Worm (Caenorhabditis elegans) whole organism, L1 larva: ENCODE results near the gene E01G4.5.

ENCODE experiments used
- C16A3.4 ChIP-seq: fragments of 150-350 bp; optimal IDR thresholded peaks from 2 replicates; lab custom pipeline; 2014; ENCODE audit warnings: missing biosample characterization, missing genetic modification characterization
- C34B4.2 ChIP-seq: sonication (generic microtip); optimal IDR thresholded peaks from 2 replicates; lab custom pipeline; 2017; ENCODE audit warnings: mild to moderate bottlenecking, missing genetic modification characterization, missing compliant biosample characterization
- F16B12.6 ChIP-seq: fragments of 150-350 bp; optimal IDR thresholded peaks from 2 replicates; lab custom pipeline; 2014; ENCODE audit warnings: missing biosample characterization, missing genetic modification characterization
- aha-1 ChIP-seq: fragments of 150-350 bp; optimal IDR thresholded peaks from 2 replicates; lab custom pipeline; 2014; ENCODE audit warnings: missing biosample characterization, missing genetic modification characterization
- alr-1 ChIP-seq: fragments of 200-800 bp; sonication (Bioruptor generic); optimal IDR thresholded peaks from 2 replicates; lab custom pipeline; 2018; ENCODE audit warnings: borderline replicate concordance, mild to moderate bottlenecking, missing genetic modification characterization, missing compliant biosample characterization
- ama-1 ChIP-seq: fragments of 150-350 bp; optimal IDR thresholded peaks from 2 replicates; lab custom pipeline; 2014
- ceh-8 ChIP-seq: fragments of 200-800 bp; sonication (Bioruptor generic); optimal IDR thresholded peaks from 2 replicates; lab custom pipeline; 2018; ENCODE audit warnings: mild to moderate bottlenecking, missing genetic modification characterization, moderate library complexity, missing compliant biosample characterization
- ceh-88 ChIP-seq: fragments of 200-800 bp; sonication (Bioruptor generic); IDR thresholded peaks from 2 replicates; pipeline ENCODE4 v1.3.6; 2022; ENCODE audit warnings: missing genetic modification characterization, missing compliant biosample characterization
- ceh-90 ChIP-seq: sonication (generic microtip); optimal IDR thresholded peaks from 2 replicates; lab custom pipeline; 2016; ENCODE audit warnings: missing genetic modification characterization, missing compliant biosample characterization
- ces-1 ChIP-seq: fragments of 150-350 bp; optimal IDR thresholded peaks from 2 replicates; lab custom pipeline; 2014; ENCODE audit warnings: missing biosample characterization, missing genetic modification reagents, missing genetic modification characterization
- efl-3 ChIP-seq: fragments of 200-800 bp; sonication (Bioruptor generic); optimal IDR thresholded peaks from 2 replicates; lab custom pipeline; 2018; ENCODE audit warnings: mild to moderate bottlenecking, missing genetic modification characterization, missing compliant biosample characterization
- egl-27 ChIP-seq, 2 experiments: fragments of 150-350 bp in 1 of 2; sonication (generic microtip); optimal IDR thresholded peaks; 3 replicates each; lab custom pipeline; 2017 to 2018; ENCODE audit warnings: missing biosample characterization in 2 of 2, missing genetic modification characterization in 2 of 2, missing genetic modification reagents in 2 of 2
- elt-2 ChIP-seq: sonication (generic microtip); optimal IDR thresholded peaks from 2 replicates; lab custom pipeline; 2016; ENCODE audit warnings: missing genetic modification characterization, mild to moderate bottlenecking, inconsistent platforms, missing compliant biosample characterization, missing genetic modification reagents
- elt-3 ChIP-seq, 6 experiments: fragments of 150-350 bp in 1 of 6; sonication (generic microtip); optimal IDR thresholded peaks; 2 replicates each; lab custom pipeline; 2017 to 2018; ENCODE audit warnings: missing biosample characterization in 6 of 6, missing genetic modification characterization in 6 of 6, inconsistent platforms in 1 of 6
- fkh-10 ChIP-seq: sonication (generic microtip); optimal IDR thresholded peaks from 2 replicates; lab custom pipeline; 2017; ENCODE audit warnings: missing biosample characterization, missing genetic modification reagents, missing genetic modification characterization
- fkh-4 ChIP-seq: sonication (generic microtip); optimal IDR thresholded peaks from 2 replicates; lab custom pipeline; 2016; ENCODE audit warnings: missing compliant biosample characterization, missing genetic modification characterization, borderline replicate concordance
- fkh-8 ChIP-seq: sonication (generic microtip); optimal IDR thresholded peaks from 2 replicates; lab custom pipeline; 2016; ENCODE audit warnings: mild to moderate bottlenecking, missing genetic modification characterization, missing compliant biosample characterization
- fos-1 ChIP-seq: fragments of 150-350 bp; optimal IDR thresholded peaks from 2 replicates; lab custom pipeline; 2014; ENCODE audit warnings: missing biosample characterization, missing genetic modification characterization
- grh-1 ChIP-seq: fragments of 200-800 bp; sonication (Bioruptor generic); IDR thresholded peaks from 2 replicates; pipeline ENCODE4 v1.3.6; 2022; ENCODE audit warnings: missing genetic modification reagents, missing genetic modification characterization, missing compliant biosample characterization
- hpl-2 ChIP-seq: fragments of 150-350 bp; optimal IDR thresholded peaks from 2 replicates; lab custom pipeline; 2014; ENCODE audit warnings: missing biosample characterization, missing genetic modification reagents, missing genetic modification characterization
- jun-1 ChIP-seq: fragments of 150-350 bp; optimal IDR thresholded peaks from 2 replicates; lab custom pipeline; 2014; ENCODE audit warnings: missing biosample characterization, missing genetic modification reagents, missing genetic modification characterization
- lin-13 ChIP-seq: fragments of 150-350 bp; optimal IDR thresholded peaks from 2 replicates; lab custom pipeline; 2014; ENCODE audit warnings: missing biosample characterization, missing genetic modification reagents, missing genetic modification characterization
- lin-14 ChIP-seq: fragments of 200-800 bp; sonication (Bioruptor generic); optimal IDR thresholded peaks from 2 replicates; lab custom pipeline; 2018; ENCODE audit warnings: mild to moderate bottlenecking, missing genetic modification characterization, moderate library complexity, missing compliant biosample characterization
- lin-15B ChIP-seq: fragments of 150-350 bp; sonication (generic microtip); optimal IDR thresholded peaks from 3 replicates; lab custom pipeline; 2014; ENCODE audit warnings: missing biosample characterization, missing genetic modification characterization
- mab-9 ChIP-seq: fragments of 200-800 bp; sonication (Bioruptor generic); IDR thresholded peaks from 2 replicates; pipeline ENCODE4 v1.3.6; 2022; ENCODE audit warnings: missing genetic modification reagents, missing genetic modification characterization, missing compliant biosample characterization
- mep-1 ChIP-seq: fragments of 150-350 bp; optimal IDR thresholded peaks from 2 replicates; lab custom pipeline; 2014; ENCODE audit warnings: missing biosample characterization, missing genetic modification characterization
- nhr-19 ChIP-seq: fragments of 200-800 bp; sonication (Bioruptor generic); conservative IDR thresholded peaks from 2 replicates; pipeline ENCODE4 v1.3.6; 2022; ENCODE audit warnings: missing genetic modification characterization, missing compliant biosample characterization
- nhr-20 ChIP-seq: sonication (generic microtip); optimal IDR thresholded peaks from 2 replicates; lab custom pipeline; 2016; ENCODE audit warnings: mild to moderate bottlenecking, missing genetic modification characterization, missing compliant biosample characterization
- nhr-237 ChIP-seq: fragments of 150-350 bp; optimal IDR thresholded peaks from 2 replicates; lab custom pipeline; 2014; ENCODE audit warnings: missing biosample characterization, missing genetic modification characterization
- nhr-28 ChIP-seq: fragments of 150-350 bp; optimal IDR thresholded peaks from 2 replicates; lab custom pipeline; 2014; ENCODE audit warnings: missing biosample characterization, missing genetic modification characterization
- nhr-47 ChIP-seq: sonication (generic microtip); optimal IDR thresholded peaks from 2 replicates; lab custom pipeline; 2016; ENCODE audit warnings: mild to moderate bottlenecking, missing genetic modification characterization, moderate library complexity, missing compliant biosample characterization
- nhr-71 ChIP-seq: sonication (generic microtip); optimal IDR thresholded peaks from 2 replicates; lab custom pipeline; 2016; ENCODE audit warnings: mild to moderate bottlenecking, missing genetic modification characterization, moderate library complexity, missing compliant biosample characterization
- nhr-76 ChIP-seq: sonication (generic microtip); optimal IDR thresholded peaks from 2 replicates; lab custom pipeline; 2017; ENCODE audit warnings: missing biosample characterization, missing genetic modification characterization
- nhr-85 ChIP-seq: sonication (generic microtip); peaks from one replicate; lab custom pipeline; 2016; ENCODE audit warnings: missing genetic modification characterization, inconsistent platforms, missing compliant biosample characterization
- nhr-90 ChIP-seq: sonication (generic microtip); optimal IDR thresholded peaks from 2 replicates; lab custom pipeline; 2016; ENCODE audit warnings: mild to moderate bottlenecking, missing genetic modification characterization, missing compliant biosample characterization; ENCODE audit not compliant: poor library complexity
- pag-3 ChIP-seq: sonication (generic microtip); optimal IDR thresholded peaks from 2 replicates; lab custom pipeline; 2017; ENCODE audit warnings: missing genetic modification characterization, mild to moderate bottlenecking, missing compliant biosample characterization, antibody characterized with exemption, borderline replicate concordance; ENCODE audit not compliant: insufficient read depth
- pax-3 ChIP-seq: fragments of 200-800 bp; sonication (Bioruptor generic); optimal IDR thresholded peaks from 2 replicates; lab custom pipeline; 2018; ENCODE audit warnings: mild to moderate bottlenecking, missing genetic modification characterization, moderate library complexity, missing compliant biosample characterization
- pqm-1 ChIP-seq: sonication (generic microtip); optimal IDR thresholded peaks from 3 replicates; lab custom pipeline; 2017; ENCODE audit warnings: missing biosample characterization, missing genetic modification characterization
- rnt-1 ChIP-seq: sonication (generic microtip); optimal IDR thresholded peaks from 2 replicates; lab custom pipeline; 2016; ENCODE audit warnings: mild to moderate bottlenecking, missing genetic modification characterization, moderate library complexity, missing compliant biosample characterization
- snu-23 ChIP-seq: sonication (generic microtip); optimal IDR thresholded peaks from 2 replicates; lab custom pipeline; 2016; ENCODE audit warnings: missing genetic modification characterization, missing compliant biosample characterization
- sox-4 ChIP-seq: sonication (generic microtip); optimal IDR thresholded peaks from 2 replicates; lab custom pipeline; 2016; ENCODE audit warnings: missing genetic modification characterization, missing compliant biosample characterization
- swsn-7 ChIP-seq: sonication (generic microtip); optimal IDR thresholded peaks from 2 replicates; lab custom pipeline; 2016; ENCODE audit warnings: missing genetic modification characterization, missing compliant biosample characterization
- tlp-1 ChIP-seq: fragments of 150-350 bp; optimal IDR thresholded peaks from 2 replicates; lab custom pipeline; 2014; ENCODE audit warnings: missing biosample characterization, missing genetic modification characterization
- unc-62 ChIP-seq: fragments of 150-350 bp; optimal IDR thresholded peaks from 2 replicates; lab custom pipeline; 2014; ENCODE audit warnings: missing biosample characterization, missing genetic modification reagents, missing genetic modification characterization
- unc-86 ChIP-seq: sonication (generic microtip); optimal IDR thresholded peaks from 2 replicates; lab custom pipeline; 2016; ENCODE audit warnings: missing genetic modification characterization, missing compliant biosample characterization
- unc-98 ChIP-seq: fragments of 200-800 bp; sonication (Bioruptor generic); IDR thresholded peaks from 2 replicates; pipeline ENCODE4 v1.3.6; 2022; ENCODE audit warnings: missing genetic modification characterization, missing compliant biosample characterization
- zip-4 ChIP-seq: fragments of 200-800 bp; sonication (Bioruptor generic); optimal IDR thresholded peaks from 2 replicates; lab custom pipeline; 2018; ENCODE audit warnings: mild to moderate bottlenecking, missing genetic modification characterization, moderate library complexity, missing compliant biosample characterization
- ztf-11 ChIP-seq, 2 experiments: sonication (generic microtip); optimal IDR thresholded peaks; 2 replicates each; lab custom pipeline; 2016 to 2017; ENCODE audit warnings: missing genetic modification characterization in 2 of 2, missing biosample characterization in 1 of 2, missing compliant biosample characterization in 1 of 2

E01G4.5 gene

DNA sequence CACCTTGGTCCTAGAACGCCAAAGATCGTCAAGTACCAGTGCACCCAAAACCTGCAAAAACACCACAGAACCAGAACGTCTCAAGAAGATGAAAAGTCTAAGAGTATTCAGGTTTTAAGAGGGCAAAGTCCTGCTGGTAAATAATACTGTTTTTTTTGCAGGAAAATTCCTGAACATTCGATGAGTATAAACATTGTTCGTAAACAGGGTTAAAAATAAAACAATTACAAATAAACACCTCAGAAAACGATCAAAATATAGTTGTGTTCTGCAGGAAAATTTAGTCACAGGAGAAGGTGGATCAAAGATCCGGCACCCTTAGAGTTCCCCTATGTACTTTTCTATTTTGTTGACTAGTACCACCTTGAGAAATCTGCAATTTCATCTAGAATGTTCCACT is 1.5 kb upstream of the E01G4.5 start:
- no peak for TF ChIP-seq nhr-28 (tag; lab: Kevin White, UChicago)
- no peak for TF ChIP-seq efl-3 (GFP tag; lab: Kevin White, UChicago)
- peak in 1 of 6 experiments; percentile 8 for TF ChIP-seq elt-3 (tag; optimal IDR thresholded peaks at IDR 0.05; lab: Kevin White, UChicago)
- no peak for TF ChIP-seq C16A3.4 (tag; lab: Kevin White, UChicago)
- TF ChIP-seq ces-1 (GFP tag; lab: Kevin White, UChicago): no peak
- TF ChIP-seq pax-3 (tag; lab: Kevin White, UChicago): no peak

DNA sequence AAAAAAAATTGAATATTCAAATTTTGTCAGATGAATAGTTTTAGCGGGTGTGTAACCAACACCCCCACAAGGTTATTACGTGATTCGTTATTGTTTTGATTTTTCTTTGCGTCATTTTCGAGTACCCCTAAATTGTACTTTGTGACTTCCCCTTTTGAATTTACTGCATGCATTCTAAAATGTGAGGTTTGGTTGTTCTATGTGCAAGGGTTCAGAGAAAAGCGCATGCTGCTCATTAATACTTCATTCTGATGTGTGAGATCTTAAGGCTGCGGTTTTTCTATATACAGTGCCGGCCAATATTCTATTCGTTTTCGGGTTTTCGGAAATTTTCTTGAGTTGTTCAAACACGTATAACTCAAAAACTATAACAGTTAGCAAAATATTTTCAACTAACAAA is 3.2 kb downstream of the E01G4.5 start:
- peak; percentile 50 for TF ChIP-seq fkh-8 (tag; lab: Kevin White, UChicago)
- peak; percentile 67 for TF ChIP-seq nhr-19 (GFP tag; lab: Robert Waterston, UW)
- peak; percentile 52 for TF ChIP-seq nhr-71 (tag; lab: Kevin White, UChicago)

DNA sequence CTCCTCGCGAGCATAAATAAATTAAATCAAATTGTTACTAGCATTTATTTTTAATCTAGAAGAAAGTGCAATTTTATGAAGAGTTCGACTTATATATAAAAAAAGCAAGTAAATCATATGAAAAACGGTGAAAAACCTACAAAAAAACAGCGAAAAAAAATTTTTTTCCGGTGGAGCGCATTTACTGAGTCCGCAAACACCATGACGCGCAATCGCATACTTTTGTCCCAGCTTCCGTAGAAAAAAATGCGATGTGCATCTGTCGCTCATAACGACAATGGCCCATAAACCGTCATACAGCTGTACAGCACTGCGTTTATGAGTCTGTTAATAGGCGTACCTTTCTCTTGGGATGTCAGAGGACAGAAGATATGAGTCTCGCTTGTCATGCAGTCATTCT is 5.0 kb downstream of the E01G4.5 start:
- no peak for TF ChIP-seq pqm-1 (tag; lab: Kevin White, UChicago)
- no peak for TF ChIP-seq unc-98 (GFP tag; lab: Robert Waterston, UW)
- peak; percentile 33 for TF ChIP-seq unc-86
- TF ChIP-seq fkh-8 (tag; lab: Kevin White, UChicago): peak; percentile 25
- peak; percentile 58 for TF ChIP-seq swsn-7 (tag; lab: Kevin White, UChicago)
- TF ChIP-seq lin-14: peak; percentile 50
- TF ChIP-seq zip-4 (GFP tag; lab: Kevin White, UChicago): no peak
- peak; percentile 53 for TF ChIP-seq nhr-20 (tag; lab: Kevin White, UChicago)
- TF ChIP-seq nhr-76: no peak
- peak; percentile 77 for TF ChIP-seq snu-23
- peak; percentile 5 for TF ChIP-seq fkh-10 (GFP tag; lab: Kevin White, UChicago)
- no peak for TF ChIP-seq pax-3 (tag; lab: Kevin White, UChicago)
- no peak for TF ChIP-seq ceh-8
- TF ChIP-seq aha-1 (tag; lab: Kevin White, UChicago): no peak
- peak; percentile 4 for TF ChIP-seq ama-1 (lab: Kevin White, UChicago)
- peak; percentile 69 for TF ChIP-seq lin-15B (tag; lab: Kevin White, UChicago)
- peak; percentile 76 for TF ChIP-seq nhr-47 (tag; lab: Kevin White, UChicago)
- peak in 1 of 2 experiments; percentile 75 for TF ChIP-seq ztf-11 (tag; optimal IDR thresholded peaks at IDR 0.05; lab: Kevin White, UChicago)
- peak; percentile 36 for TF ChIP-seq lin-13 (GFP tag; lab: Kevin White, UChicago)
- no peak for TF ChIP-seq tlp-1 (tag; lab: Kevin White, UChicago)
- TF ChIP-seq jun-1: no peak
- no peak for TF ChIP-seq ceh-88 (GFP tag; lab: Robert Waterston, UW)
- no peak for TF ChIP-seq sox-4
- TF ChIP-seq C16A3.4 (tag; lab: Kevin White, UChicago): peak; percentile 40
- TF ChIP-seq grh-1 (GFP tag; lab: Robert Waterston, UW): 0 out of 2 replicates have a peak, but pooled peaks have one; percentile 26
- peak; percentile 88 for TF ChIP-seq mep-1 (tag; lab: Kevin White, UChicago)
- peak; percentile 85 for TF ChIP-seq nhr-85
- no peak for TF ChIP-seq nhr-237 (tag; lab: Kevin White, UChicago)
- no peak for TF ChIP-seq egl-27 (tag; optimal IDR thresholded peaks at IDR 0.05; lab: Kevin White, UChicago)
- TF ChIP-seq fos-1 (tag; lab: Kevin White, UChicago): no peak
- TF ChIP-seq nhr-71 (tag; lab: Kevin White, UChicago): peak; percentile 75
- TF ChIP-seq ceh-90: no peak
- TF ChIP-seq elt-2 (tag; lab: Kevin White, UChicago): no peak
- no peak for TF ChIP-seq pag-3
- TF ChIP-seq unc-62 (GFP tag; lab: Kevin White, UChicago): no peak
- peak; percentile 94 for TF ChIP-seq F16B12.6 (tag; lab: Kevin White, UChicago)
- no peak for TF ChIP-seq efl-3 (GFP tag; lab: Kevin White, UChicago)
- TF ChIP-seq fkh-4: no peak
- no peak for TF ChIP-seq hpl-2 (GFP tag; lab: Kevin White, UChicago)
- TF ChIP-seq alr-1 (tag; lab: Kevin White, UChicago): no peak
- TF ChIP-seq rnt-1: peak; percentile 73
- no peak for TF ChIP-seq mab-9 (GFP tag; lab: Robert Waterston, UW)
- no peak for TF ChIP-seq C34B4.2
- TF ChIP-seq nhr-90: peak; percentile 58
